Fruit fly (Drosophila melanogaster) Kc167 (cell line): ENCODE data around the gene ea.

ENCODE experiments used
- Myc ChIP-seq: fragments of >200 bp; optimal IDR thresholded peaks from 2 replicates; lab custom pipeline; 2017; ENCODE audit warnings: missing external identifiers
- h ChIP-seq: fragments of >200 bp; optimal IDR thresholded peaks from 3 replicates; lab custom pipeline; 2018; ENCODE audit warnings: missing external identifiers

dm6 chr3R:15297904-15298303, 30.6 kb upstream of the ea start:
- TF ChIP-seq Myc (lab: Kevin White, UChicago) (no peak), h (lab: Kevin White, UChicago) (no peak)
